Fruit fly (Drosophila melanogaster): Measurements from ENCODE around the gene Spc105R.

Spc105R gene

DNA sequence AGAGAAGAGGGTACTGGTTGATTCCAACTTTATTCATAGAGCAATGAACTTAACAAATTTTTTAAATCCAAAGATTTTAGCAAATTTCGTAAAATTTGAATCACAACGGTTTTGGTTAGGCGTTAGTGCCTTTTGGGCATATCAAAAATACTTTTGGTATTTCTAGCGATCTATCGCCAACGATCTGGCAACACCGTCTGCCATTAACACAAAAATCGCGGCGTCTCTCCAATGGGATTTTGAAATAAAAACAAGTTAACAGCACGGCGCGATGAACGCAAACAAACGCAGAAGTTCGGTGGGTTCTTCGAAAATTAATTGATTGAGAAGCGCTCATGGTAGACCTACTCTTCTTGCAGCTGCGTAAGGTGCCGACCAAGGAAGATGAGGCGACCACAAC lies at the start of gene Spc105R:
TSS of gene Spc105R (plus strand) at position 203 of the 400 bp plus-strand sequence.
- no peak for TF ChIP-seq CG17801 (GFP tag; optimal IDR thresholded peaks at IDR 0.05; ENCODE audit: partially characterized antibody)

dm6 chr3L:20752964-20753363 lies 47.2 kb upstream of the Spc105R start:
- no peak for TF ChIP-seq CG17801 (GFP tag; optimal IDR thresholded peaks at IDR 0.05; ENCODE audit: partially characterized antibody)

DNA sequence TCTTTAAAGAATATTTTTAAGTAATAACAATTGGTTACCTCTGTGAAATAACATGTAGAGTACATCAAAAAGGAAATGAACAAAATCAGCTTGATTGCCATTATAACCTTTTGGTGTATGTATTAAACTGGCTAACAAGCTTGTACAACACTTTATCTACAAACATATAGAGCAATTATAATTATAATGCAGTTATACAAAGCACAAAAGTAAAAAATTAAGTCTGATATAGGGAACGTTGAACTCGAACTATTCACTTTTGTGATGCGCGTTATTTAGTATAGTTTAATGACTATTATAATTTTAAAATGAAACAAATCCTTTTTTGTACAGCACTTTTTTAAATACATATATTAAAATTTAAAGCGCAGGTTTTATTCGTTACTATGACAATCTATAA lies 44.6 kb upstream of the Spc105R start, which contains the start of gene CG33912:
TSS of gene CG33912 (minus strand) at position 101 of the 400 bp plus-strand sequence.
- no peak for TF ChIP-seq CG17801 (GFP tag; optimal IDR thresholded peaks at IDR 0.05; ENCODE audit: partially characterized antibody)

DNA sequence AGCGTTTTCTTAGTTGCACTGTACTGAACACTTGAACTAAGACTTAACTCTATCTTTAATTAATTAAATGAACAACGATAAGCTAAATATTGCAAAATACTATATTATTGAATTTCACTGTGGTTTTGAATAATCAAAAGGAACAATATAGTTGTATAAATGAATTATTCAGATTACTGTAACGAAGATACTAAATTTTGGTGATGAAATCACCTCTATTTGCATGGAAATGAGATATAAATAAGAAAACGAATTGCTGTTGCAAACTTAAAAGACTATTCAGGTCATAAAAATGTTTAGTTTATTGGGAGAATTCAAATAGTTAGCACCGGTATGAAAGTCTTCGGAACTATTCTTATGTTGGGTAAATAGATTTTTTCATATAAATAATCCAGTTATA lies 41.6 kb upstream of the Spc105R start, which contains the start of gene CG43251:
TSS of gene CG43251 (plus strand) at position 301 of the 400 bp plus-strand sequence.
- no peak for TF ChIP-seq CG17801 (GFP tag; optimal IDR thresholded peaks at IDR 0.05; ENCODE audit: partially characterized antibody)

dm6 chr3L:20761482-20761881 lies 38.7 kb upstream of the Spc105R start:
- no peak for TF ChIP-seq CG17801 (GFP tag; optimal IDR thresholded peaks at IDR 0.05; ENCODE audit: partially characterized antibody)

DNA sequence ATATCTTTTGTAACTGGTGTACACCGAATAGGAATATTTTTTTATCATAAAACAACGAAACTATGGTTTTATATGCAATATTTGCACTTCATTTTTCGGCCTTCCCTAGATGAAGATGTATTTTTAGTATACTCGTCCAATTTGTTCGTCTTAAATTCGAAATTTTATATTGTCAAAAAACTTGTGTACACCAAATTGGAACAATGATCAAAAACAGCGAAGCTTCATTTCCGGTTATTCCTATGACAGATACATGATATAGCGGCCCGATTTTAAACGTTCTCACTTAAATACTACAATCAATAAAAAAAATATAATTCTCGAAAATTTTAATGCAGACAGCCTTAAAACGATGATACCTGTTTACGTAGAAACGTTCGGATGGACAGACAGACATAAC lies 33.0 kb upstream of the Spc105R start:
- TF ChIP-seq CG17801 (GFP tag; optimal IDR thresholded peaks at IDR 0.05; ENCODE audit: partially characterized antibody), result no peak

dm6 chr3L:20769350-20769749 lies 30.9 kb upstream of the Spc105R start, which contains the start of the genes CG4074 and CG4186:
CG4074 (minus strand) TSS chr3L:20769500.
CG4186 (plus strand) TSS chr3L:20769586.
- TF ChIP-seq CG17801 (GFP tag; optimal IDR thresholded peaks at IDR 0.05; ENCODE audit: partially characterized antibody), result no peak

- no peak for TF ChIP-seq CG17801 (GFP tag; optimal IDR thresholded peaks at IDR 0.05; ENCODE audit: partially characterized antibody)
Measured at dm6 chr3L:20771001-20771890, 29.0 kb upstream of the Spc105R start, which contains the start of the genes CG4042 and Pitslre. CG4042 (minus strand) TSS chr3L:20771507. Pitslre (plus strand) TSS chr3L:20771528.

DNA sequence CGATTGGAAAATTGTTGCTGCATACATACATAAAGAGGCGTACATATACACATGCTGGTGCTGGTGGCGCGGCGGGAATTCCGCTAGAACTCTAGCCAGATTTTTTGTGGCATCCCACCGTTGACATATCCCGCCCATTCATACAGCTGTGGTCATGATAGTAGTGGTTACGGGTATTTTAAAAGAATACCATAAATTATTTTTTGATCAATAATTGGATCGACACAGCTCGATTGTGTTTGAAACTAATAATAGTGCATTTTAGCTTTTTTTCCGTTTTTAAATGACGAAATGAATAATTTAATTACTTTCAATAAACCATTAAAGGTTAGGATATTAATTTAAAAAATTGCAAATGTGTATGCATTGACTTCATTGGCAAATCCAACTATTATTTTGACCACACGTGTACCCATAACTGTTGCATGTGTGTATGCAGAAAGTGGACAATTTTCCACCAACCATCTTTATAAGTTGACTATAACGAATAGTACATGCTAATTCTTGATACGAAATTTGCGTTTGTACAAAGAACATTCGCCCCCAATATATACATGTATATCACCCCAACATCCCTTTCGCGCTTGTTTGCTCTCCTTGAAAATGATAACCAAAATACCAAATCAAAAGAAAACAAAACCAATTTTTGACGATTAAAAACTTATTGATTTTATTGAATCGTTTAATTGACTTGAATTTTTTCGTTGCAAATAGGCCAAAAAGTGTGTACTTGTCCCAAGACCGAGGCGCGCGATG lies 28.1 kb upstream of the Spc105R start:
- TF ChIP-seq CG17801 (GFP tag; optimal IDR thresholded peaks at IDR 0.05; ENCODE audit: partially characterized antibody), result peak; percentile 71

dm6 chr3L:20772647-20773015 lies 27.6 kb upstream of the Spc105R start:
- no peak for TF ChIP-seq CG17801 (GFP tag; optimal IDR thresholded peaks at IDR 0.05; ENCODE audit: partially characterized antibody)

DNA sequence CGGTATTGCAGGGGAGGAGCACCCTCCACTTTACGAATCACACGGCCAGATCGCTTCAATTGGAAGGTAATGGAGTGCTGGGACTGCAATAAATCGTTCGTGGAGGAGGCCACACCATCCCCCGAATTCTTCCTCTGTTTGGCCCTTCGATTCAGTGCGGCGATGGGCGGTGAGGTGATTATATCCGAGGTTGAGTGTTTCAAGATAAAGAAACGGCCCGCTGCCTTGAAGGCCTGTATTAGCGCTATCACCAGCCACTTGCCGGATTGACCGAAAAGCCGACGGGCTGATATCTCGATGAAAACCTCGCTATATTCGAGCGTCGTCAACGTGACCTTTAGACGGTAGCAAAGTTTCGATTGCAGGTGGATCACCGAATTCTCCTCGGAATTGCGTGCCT lies 22.7 kb upstream of the Spc105R start:
- no peak for TF ChIP-seq CG17801 (GFP tag; optimal IDR thresholded peaks at IDR 0.05; ENCODE audit: partially characterized antibody)

DNA sequence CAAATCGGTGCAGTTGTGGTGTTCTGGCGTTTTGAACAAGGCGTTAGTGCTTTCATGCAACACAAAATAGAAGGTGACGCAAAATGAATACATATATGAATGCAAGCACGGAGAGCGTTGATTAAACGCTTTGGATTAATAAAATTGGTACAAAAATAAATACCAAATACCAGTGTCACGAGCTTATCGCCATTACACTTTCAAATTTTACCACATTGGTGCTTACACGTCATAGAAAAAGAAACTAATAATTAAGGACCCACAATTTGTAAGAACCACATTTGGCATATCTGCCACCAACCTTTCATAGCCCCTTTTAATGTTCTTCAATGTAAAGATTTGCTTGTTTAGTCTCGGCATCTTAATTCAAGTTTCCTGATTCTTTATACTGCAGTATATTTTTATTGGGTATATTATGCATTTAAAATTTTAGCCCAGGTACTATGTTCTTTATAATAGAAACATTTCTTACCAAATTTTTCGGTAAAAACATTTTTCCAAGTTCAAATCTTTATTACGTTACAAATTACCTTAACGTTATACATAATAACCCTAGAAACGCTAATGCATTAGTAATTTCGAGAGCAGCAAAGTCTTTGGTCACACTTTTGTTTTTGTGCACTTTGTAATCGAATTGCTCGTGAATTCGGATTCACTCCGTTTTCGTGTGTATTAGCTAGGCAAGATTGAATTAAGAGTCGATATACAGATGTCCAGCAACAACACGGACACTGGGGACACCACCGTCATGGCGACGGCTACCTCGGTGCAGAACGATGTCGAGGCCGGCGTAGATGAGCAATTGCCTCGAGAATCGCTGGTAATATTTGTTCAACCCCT lies 21.8 kb upstream of the Spc105R start, which contains the start of the genes Pex16 and Pex14:
TSS of gene Pex16 (minus strand) at position 41 of the 840 bp plus-strand sequence.
TSS of gene Pex14 (plus strand) at position 576 of the 840 bp plus-strand sequence.
- peak; percentile 41 for TF ChIP-seq CG17801 (GFP tag; optimal IDR thresholded peaks at IDR 0.05; ENCODE audit: partially characterized antibody)

DNA sequence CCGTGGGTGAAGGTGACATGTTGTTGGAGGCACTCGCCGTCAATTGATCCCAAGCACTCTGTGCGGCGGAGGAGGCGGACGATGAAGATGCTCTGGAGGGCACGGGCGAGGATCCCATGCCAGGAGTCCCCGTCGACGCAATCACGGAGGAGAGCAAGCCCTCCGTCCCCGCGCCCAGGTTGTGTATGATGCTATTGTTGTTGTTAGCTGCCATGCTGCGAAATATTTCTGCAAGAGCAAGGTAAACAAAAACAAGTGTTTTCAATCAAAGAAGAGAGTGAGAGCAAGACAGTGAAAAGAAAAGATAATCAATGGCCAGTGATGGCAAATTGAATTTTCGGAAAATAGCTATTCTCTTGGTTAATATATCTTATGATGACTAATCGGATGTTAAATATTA lies 15.8 kb upstream of the Spc105R start:
- TF ChIP-seq CG17801 (GFP tag; optimal IDR thresholded peaks at IDR 0.05; ENCODE audit: partially characterized antibody), result no peak

All from ovary, adult (tissue).